Worm (Caenorhabditis elegans) whole organism, young adult: ENCODE data around the gene Y69A2AL.2.

Experiments used
- D2030.7 ChIP-seq: fragments of 200-800 bp; sonication (Bioruptor generic); IDR thresholded peaks from 2 replicates; pipeline ENCODE4 v1.3.6; 2022; ENCODE audit warnings: missing genetic modification reagents, missing genetic modification characterization, missing compliant biosample characterization
- F23B12.7 ChIP-seq: sonication (generic microtip); optimal IDR thresholded peaks from 2 replicates; lab custom pipeline; 2017; ENCODE audit warnings: missing genetic modification characterization, mild to moderate bottlenecking, missing compliant biosample characterization, antibody characterized with exemption, moderate library complexity; ENCODE audit not compliant: insufficient read depth
- F49E8.2 ChIP-seq: sonication (generic microtip); optimal IDR thresholded peaks from 3 replicates; lab custom pipeline; 2017; ENCODE audit warnings: missing genetic modification characterization, mild to moderate bottlenecking, missing compliant biosample characterization, antibody characterized with exemption, moderate library complexity; ENCODE audit not compliant: insufficient read depth
- ceh-27 ChIP-seq: fragments of 200-800 bp; sonication (Bioruptor generic); optimal IDR thresholded peaks from 2 replicates; lab custom pipeline; 2018; ENCODE audit warnings: mild to moderate bottlenecking, missing genetic modification characterization, moderate library complexity, missing compliant biosample characterization
- ceh-40 ChIP-seq: fragments of 200-800 bp; sonication (Bioruptor generic); IDR thresholded peaks from 2 replicates; pipeline ENCODE4 v1.3.6; 2022; ENCODE audit warnings: missing genetic modification characterization, missing compliant biosample characterization
- lin-54 ChIP-seq: fragments of 200-800 bp; sonication (Bioruptor generic); optimal IDR thresholded peaks from 2 replicates; lab custom pipeline; 2018; ENCODE audit warnings: mild to moderate bottlenecking, missing genetic modification characterization, missing compliant biosample characterization
- mcd-1 ChIP-seq: fragments of 200-800 bp; sonication (Bioruptor generic); IDR thresholded peaks from 2 replicates; pipeline ENCODE4 v1.3.6; 2022; ENCODE audit warnings: missing genetic modification reagents, missing genetic modification characterization, missing compliant biosample characterization
- snpc-4 ChIP-seq, 5 experiments: fragments of 150-350 bp in 1 of 5; sonication (generic microtip) in 4 of 5; optimal IDR thresholded peaks; 2 replicates each; lab custom pipeline; 2014 to 2018; ENCODE audit warnings: missing genetic modification characterization in 5 of 5, missing biosample characterization in 3 of 5, antibody characterized with exemption in 2 of 5, mild to moderate bottlenecking in 2 of 5, missing compliant biosample characterization in 2 of 5, missing genotype in 2 of 5, moderate library complexity in 2 of 5, missing genetic modification reagents in 1 of 5
- unc-62 ChIP-seq: fragments of 150-350 bp; optimal IDR thresholded peaks from 2 replicates; lab custom pipeline; 2014; ENCODE audit warnings: missing biosample characterization, missing genetic modification reagents, missing genetic modification characterization

- TF ChIP-seq ceh-27 (GFP tag; lab: Kevin White, UChicago) (no peak), F23B12.7 (tag; lab: Kevin White, UChicago) (no peak), F49E8.2 (tag; lab: Kevin White, UChicago) (no peak), snpc-4 (GFP tag; optimal IDR thresholded peaks at IDR 0.05; lab: Kevin White, UChicago) (no peak), snpc-4 (tag; optimal IDR thresholded peaks at IDR 0.05; lab: Kevin White, UChicago) (no peak), mcd-1 (no peak), unc-62 (no peak), D2030.7 (GFP tag; lab: Robert Waterston, UW) (no peak), lin-54 (no peak), ceh-40 (no peak)
These were observed 47.7 kb upstream of the Y69A2AL.2 start for ce11 chrIV:2434366-2434765.
